Worm (Caenorhabditis elegans) whole organism, L4 larva: Measurements from ENCODE around the gene flp-19.

Experiments
- ama-1 ChIP-seq: fragments of 150-350 bp; optimal IDR thresholded peaks from 2 replicates; lab custom pipeline; 2014; ENCODE audit warnings: inconsistent platforms, mixed read lengths
- egl-27 ChIP-seq: sonication (generic microtip); optimal IDR thresholded peaks from 3 replicates; lab custom pipeline; 2017; ENCODE audit warnings: missing biosample characterization, missing genetic modification reagents, missing genetic modification characterization
- nhr-102 ChIP-seq: sonication (generic microtip); optimal IDR thresholded peaks from 2 replicates; lab custom pipeline; 2016; ENCODE audit warnings: mild to moderate bottlenecking, missing genetic modification characterization, moderate library complexity, missing compliant biosample characterization
- nhr-76 ChIP-seq: fragments of 150-350 bp; optimal IDR thresholded peaks from 2 replicates; lab custom pipeline; 2014; ENCODE audit warnings: missing biosample characterization, missing genetic modification characterization

DNA sequence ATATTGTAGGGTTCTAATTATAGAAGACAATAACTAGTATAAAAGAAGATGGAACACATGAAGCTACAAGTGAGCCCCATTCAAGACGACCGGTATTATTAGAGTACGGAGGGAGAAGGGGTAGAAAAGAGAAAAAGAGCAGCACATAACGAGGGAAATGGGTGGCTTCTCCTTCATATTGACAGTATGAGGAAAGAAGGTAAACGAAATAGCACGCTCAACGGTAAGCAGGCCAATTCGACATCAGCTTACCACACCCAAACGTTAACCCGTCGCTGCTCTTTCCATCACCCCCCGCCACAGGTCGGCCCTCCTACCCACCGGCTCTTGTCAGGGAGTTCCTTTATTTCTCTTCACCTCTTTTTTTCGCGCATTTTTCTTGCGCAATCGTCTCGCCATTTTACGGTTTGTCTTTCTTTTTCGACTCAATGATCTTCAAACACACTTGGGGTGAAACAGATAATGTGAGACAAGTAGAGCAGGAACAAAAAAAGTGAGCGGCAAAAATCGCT, 14.2 kb downstream of the flp-19 start:
- TF ChIP-seq egl-27 (tag; lab: Kevin White, UChicago) (no peak), nhr-102 (tag; lab: Kevin White, UChicago) (no peak), nhr-76 (tag; lab: Kevin White, UChicago) (no peak), ama-1 (lab: Kevin White, UChicago) (no peak)
